Fruit fly (Drosophila melanogaster) whole organism, wandering third instar larva: ENCODE data around the gene Mvl.

Experiments
- Abd-B ChIP-seq: fragments of >200 bp; optimal IDR thresholded peaks from 2 replicates; lab custom pipeline; 2017; ENCODE audit warnings: missing biosample characterization, missing genetic modification characterization
- CG32264 ChIP-seq: fragments of 200-800 bp; sonication (Bioruptor generic); optimal IDR thresholded peaks from 2 replicates; lab custom pipeline; 2016; ENCODE audit warnings: missing biosample characterization, missing genetic modification characterization
- CG9705 ChIP-seq: fragments of 200-800 bp; sonication (Bioruptor generic); optimal IDR thresholded peaks from 2 replicates; lab custom pipeline; 2018; ENCODE audit warnings: missing biosample characterization, mild to moderate bottlenecking, missing genetic modification characterization
- CrebA ChIP-seq: fragments of 200-800 bp; sonication (Bioruptor generic); optimal IDR thresholded peaks from 2 replicates; lab custom pipeline; 2016; ENCODE audit warnings: missing biosample characterization, mild to moderate bottlenecking, missing genetic modification characterization, borderline replicate concordance
- Dfd ChIP-seq: fragments of >200 bp; optimal IDR thresholded peaks from 2 replicates; lab custom pipeline; 2017; ENCODE audit warnings: missing biosample characterization, missing genetic modification characterization
- Dif ChIP-seq: fragments of 200-275, 200-300 bp; sonication (Bioruptor generic); optimal IDR thresholded peaks from 2 replicates; lab custom pipeline; 2018; ENCODE audit warnings: missing biosample characterization, missing genetic modification characterization; ENCODE audit not compliant: partially characterized antibody
- GATAd ChIP-seq: sonication (Bioruptor generic); optimal IDR thresholded peaks from 2 replicates; lab custom pipeline; 2016; ENCODE audit warnings: missing biosample characterization, missing genetic modification characterization
- HLH106 ChIP-seq: fragments of 200-800 bp; optimal IDR thresholded peaks from 3 replicates; lab custom pipeline; 2019; ENCODE audit warnings: missing biosample characterization, mild to moderate bottlenecking, missing genetic modification characterization, moderate library complexity
- Hnf4 ChIP-seq: fragments of 200-800 bp; sonication (Bioruptor generic); optimal IDR thresholded peaks from 2 replicates; lab custom pipeline; 2016; ENCODE audit warnings: missing biosample characterization, mild to moderate bottlenecking, missing genetic modification characterization
- Hr78 ChIP-seq: fragments of >200 bp; optimal IDR thresholded peaks from 2 replicates; lab custom pipeline; 2017; ENCODE audit warnings: missing biosample characterization, missing genetic modification characterization
- Hr83 ChIP-seq: fragments of 200-300 bp; sonication (Bioruptor generic); optimal IDR thresholded peaks from 2 replicates; lab custom pipeline; 2016; ENCODE audit warnings: missing biosample characterization, mild to moderate bottlenecking, missing genetic modification characterization, moderate library complexity; ENCODE audit not compliant: poor library complexity, severe bottlenecking
- Jra ChIP-seq: sonication (Bioruptor generic); optimal IDR thresholded peaks from 2 replicates; lab custom pipeline; 2016; ENCODE audit warnings: missing biosample characterization, missing genetic modification characterization
- Mio ChIP-seq: sonication (Bioruptor generic); optimal IDR thresholded peaks from 2 replicates; lab custom pipeline; 2016; ENCODE audit warnings: missing biosample characterization, missing genetic modification characterization
- Myc ChIP-seq: fragments of >200 bp; optimal IDR thresholded peaks from 2 replicates; lab custom pipeline; 2017
- OdsH ChIP-seq: fragments of 200-800 bp; sonication (Bioruptor generic); optimal IDR thresholded peaks from 2 replicates; lab custom pipeline; 2016; ENCODE audit warnings: missing biosample characterization, mild to moderate bottlenecking, missing genetic modification characterization
- Rel ChIP-seq, 2 experiments: fragments of 200-800 bp; sonication (Bioruptor generic) in 1 of 2; optimal IDR thresholded peaks; 2 replicates in 1 of 2; 3 replicates in 1 of 2; lab custom pipeline; 2016 to 2019; ENCODE audit warnings: mild to moderate bottlenecking in 2 of 2, missing biosample characterization in 2 of 2, missing genetic modification characterization in 2 of 2, moderate library complexity in 1 of 2
- Sp1 ChIP-seq: fragments of 200-800 bp; sonication (Bioruptor generic); optimal IDR thresholded peaks from 3 replicates; lab custom pipeline; 2019; ENCODE audit warnings: missing biosample characterization, mild to moderate bottlenecking, missing genetic modification characterization, moderate library complexity
- Vsx2 ChIP-seq: fragments of 200-300, 225-300 bp; sonication (Bioruptor generic); optimal IDR thresholded peaks from 2 replicates; lab custom pipeline; 2018; ENCODE audit warnings: missing biosample characterization, missing genetic modification characterization; ENCODE audit not compliant: partially characterized antibody
- br ChIP-seq: fragments of 200-800 bp; sonication (Bioruptor generic); optimal IDR thresholded peaks from 2 replicates; lab custom pipeline; 2016; ENCODE audit warnings: missing biosample characterization, missing genetic modification characterization
- brk ChIP-seq: fragments of 200-800 bp; sonication (Bioruptor generic); optimal IDR thresholded peaks from 2 replicates; lab custom pipeline; 2016; ENCODE audit warnings: missing biosample characterization, mild to moderate bottlenecking, missing genetic modification characterization
- dl ChIP-seq, 2 experiments: fragments of 175-275, 200-275 bp in 1 of 2; fragments of 200-275 bp in 1 of 2; sonication (Bioruptor generic); optimal IDR thresholded peaks; lab custom pipeline; 2018; ENCODE audit warnings: mild to moderate bottlenecking in 2 of 2, missing biosample characterization in 2 of 2, missing genetic modification characterization in 2 of 2, moderate library complexity in 2 of 2; ENCODE audit not compliant: partially characterized antibody in 2 of 2, insufficient read depth in 1 of 2
- dmrt93B ChIP-seq: fragments of 200-800 bp; sonication (Bioruptor generic); optimal IDR thresholded peaks from 2 replicates; lab custom pipeline; 2018; ENCODE audit warnings: missing biosample characterization, mild to moderate bottlenecking, missing genetic modification characterization
- dsf ChIP-seq: sonication (Bioruptor generic); optimal IDR thresholded peaks from 2 replicates; lab custom pipeline; 2016; ENCODE audit warnings: missing biosample characterization, missing genetic modification characterization, borderline replicate concordance
- ey ChIP-seq: fragments of 200-800 bp; sonication (Bioruptor generic); optimal IDR thresholded peaks from 2 replicates; lab custom pipeline; 2016; ENCODE audit warnings: missing biosample characterization, missing genetic modification characterization
- foxo ChIP-seq, 2 experiments: fragments of 200-800 bp; sonication (Bioruptor generic); optimal IDR thresholded peaks; 2 replicates in 1 of 2; 3 replicates in 1 of 2; lab custom pipeline; 2016 to 2017; ENCODE audit warnings: missing biosample characterization in 2 of 2, missing genetic modification characterization in 2 of 2
- fru ChIP-seq: fragments of 200-800 bp; sonication (Bioruptor generic); optimal IDR thresholded peaks from 3 replicates; lab custom pipeline; 2016; ENCODE audit warnings: missing biosample characterization, mild to moderate bottlenecking, missing genetic modification characterization
- h ChIP-seq: fragments of 200-800 bp; sonication (Bioruptor generic); optimal IDR thresholded peaks from 3 replicates; lab custom pipeline; 2016; ENCODE audit warnings: missing biosample characterization, mild to moderate bottlenecking, missing genetic modification characterization
- jim ChIP-seq: fragments of 175-275, 200-325 bp; sonication (Bioruptor generic); optimal IDR thresholded peaks from 2 replicates; lab custom pipeline; 2016; ENCODE audit warnings: missing biosample characterization, mild to moderate bottlenecking, missing genetic modification characterization
- lola ChIP-seq: fragments of >200 bp; optimal IDR thresholded peaks from 2 replicates; lab custom pipeline; 2017; ENCODE audit warnings: missing biosample characterization, missing genetic modification characterization
- pan ChIP-seq: fragments of >200 bp; optimal IDR thresholded peaks from 2 replicates; lab custom pipeline; 2017
- psq ChIP-seq: fragments of 200-800 bp; sonication (Bioruptor generic); optimal IDR thresholded peaks from 3 replicates; lab custom pipeline; 2017; ENCODE audit warnings: missing biosample characterization, mild to moderate bottlenecking, missing genetic modification characterization, moderate library complexity
- rgr ChIP-seq: fragments of 200-800 bp; sonication (Bioruptor generic); optimal IDR thresholded peaks from 3 replicates; lab custom pipeline; 2016; ENCODE audit warnings: missing biosample characterization, mild to moderate bottlenecking, missing genetic modification characterization
- sage ChIP-seq: fragments of 200-800 bp; sonication (Bioruptor generic); optimal IDR thresholded peaks from 2 replicates; lab custom pipeline; 2016; ENCODE audit warnings: missing biosample characterization, mild to moderate bottlenecking, missing genetic modification characterization
- sv ChIP-seq: fragments of 200-800 bp; sonication (Bioruptor generic); optimal IDR thresholded peaks from 3 replicates; lab custom pipeline; 2016; ENCODE audit warnings: missing biosample characterization, missing genetic modification characterization
- tai ChIP-seq: sonication (Bioruptor generic); optimal IDR thresholded peaks from 2 replicates; lab custom pipeline; 2016; ENCODE audit warnings: missing biosample characterization, missing genetic modification characterization
- usp ChIP-seq: fragments of >200 bp; optimal IDR thresholded peaks from 2 replicates; lab custom pipeline; 2017; ENCODE audit warnings: missing biosample characterization, missing genetic modification characterization
- woc ChIP-seq: sonication (Bioruptor generic); optimal IDR thresholded peaks from 2 replicates; lab custom pipeline; 2016; ENCODE audit warnings: missing biosample characterization, mild to moderate bottlenecking, missing genetic modification characterization

Gene Mvl

DNA sequence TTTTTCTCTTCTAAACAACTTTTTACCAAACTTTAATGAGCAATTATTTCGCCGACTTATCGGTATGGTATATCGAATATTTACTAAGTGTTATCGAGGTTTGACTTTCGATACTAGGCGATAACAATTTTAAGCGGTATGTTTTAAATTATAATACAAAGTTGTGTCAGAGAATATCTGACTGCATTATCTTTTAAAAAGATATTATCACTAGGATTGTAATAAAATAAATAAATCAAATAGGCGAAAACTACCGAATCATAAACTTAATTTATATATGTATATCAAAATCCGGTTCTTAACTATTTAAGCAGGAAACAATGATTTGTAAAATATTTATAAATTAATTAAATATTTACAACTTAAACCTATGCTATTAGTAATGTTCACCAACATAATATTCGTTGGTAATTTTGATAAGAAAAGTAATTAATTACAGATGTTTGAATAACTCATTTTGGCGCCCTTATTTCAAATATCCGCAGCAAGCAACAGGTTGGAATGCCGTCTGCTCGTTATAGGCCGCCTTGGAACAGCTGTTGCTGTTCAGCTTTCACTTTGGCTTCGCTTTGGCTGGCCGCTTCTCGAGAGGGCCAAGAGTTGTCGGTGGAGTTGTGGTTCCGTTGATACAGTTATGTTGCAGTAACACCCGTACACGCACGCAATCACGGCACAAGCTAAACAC lies 47.4 kb upstream of the Mvl start, which contains the start of the genes Sec15 and rtet (continued):
- TF ChIP-seq h (GFP tag; lab: Kevin White, UChicago) (no peak), Dif (peak; percentile 100), brk (GFP tag; lab: Kevin White, UChicago) (no peak), Hnf4 (GFP tag; lab: Kevin White, UChicago) (no peak), CrebA (GFP tag; lab: Kevin White, UChicago) (no peak), foxo (GFP tag; optimal IDR thresholded peaks at IDR 0.05; lab: Kevin White, UChicago) (peak in 1 of 2 experiments; percentile 40), jim (GFP tag; lab: Kevin White, UChicago) (no peak)
- TF ChIP-seq, all 38 proteins: peak for 13

DNA sequence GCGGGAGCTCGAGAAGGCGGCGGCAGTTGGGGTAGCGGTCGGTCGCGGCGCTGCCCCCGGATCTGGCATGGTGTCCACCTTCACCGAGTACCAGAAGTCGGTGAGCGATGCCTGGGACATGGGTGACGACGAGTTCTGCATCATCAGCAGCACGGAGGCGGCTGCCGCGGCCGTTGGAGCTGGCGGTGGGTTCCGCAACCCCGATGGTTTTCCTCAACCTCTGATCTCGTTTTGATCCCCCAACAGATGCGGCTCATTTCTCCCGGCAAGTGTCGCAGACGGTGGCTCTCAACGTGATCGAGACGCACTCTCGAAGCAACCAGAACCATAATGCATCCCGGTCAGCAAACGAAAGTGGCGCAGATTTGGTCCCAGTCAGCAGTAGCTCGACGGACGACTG lies 41.9 kb upstream of the Mvl start:
- TF ChIP-seq fru (GFP tag; lab: Kevin White, UChicago) (no peak), Dif (no peak), sv (GFP tag; lab: Kevin White, UChicago) (no peak), dsf (GFP tag; lab: Kevin White, UChicago) (no peak), rgr (GFP tag; lab: Kevin White, UChicago) (no peak), Hr78 (no peak), Myc (lab: Kevin White, UChicago) (no peak), tai (GFP tag; lab: Kevin White, UChicago) (no peak), GATAd (GFP tag; lab: Kevin White, UChicago) (no peak)

DNA sequence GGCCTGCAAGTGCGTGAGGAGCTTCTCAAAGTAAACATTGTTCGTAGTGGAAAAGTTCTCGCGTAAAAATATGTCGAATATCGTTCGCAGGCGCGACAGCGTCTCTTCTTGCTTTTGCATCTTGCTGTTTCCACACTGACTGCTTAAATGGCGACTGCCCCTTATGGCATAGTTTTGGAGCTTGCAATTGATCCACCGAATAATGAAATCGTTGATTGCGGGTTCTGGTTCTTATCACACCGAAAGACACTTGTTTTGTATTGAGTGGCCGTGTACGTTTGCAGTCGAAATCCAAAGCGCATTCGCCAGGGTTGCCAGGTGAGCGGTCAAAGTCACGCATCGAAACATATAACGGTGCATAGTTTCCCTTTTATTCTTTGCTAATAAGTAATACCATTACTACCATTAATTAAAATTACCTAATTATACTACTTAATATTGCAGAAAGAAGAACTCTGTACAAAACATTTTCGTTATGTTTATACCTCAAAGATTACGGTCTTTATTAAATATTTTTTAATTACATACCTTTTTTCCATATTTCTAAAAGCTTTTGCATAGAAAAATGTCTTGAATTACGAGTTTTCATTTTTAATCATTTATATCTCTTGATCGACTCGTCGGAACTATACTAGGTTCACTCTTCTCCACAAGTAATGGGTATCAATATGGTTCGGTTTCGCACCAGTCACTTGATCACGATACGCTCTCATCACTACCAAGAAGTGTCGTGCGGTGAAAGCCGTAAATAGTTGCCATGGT lies 41.0 kb upstream of the Mvl start, which contains the start of the genes CG7044 and Tbc1d22:
CG7044 (minus strand) TSS at position 266 of the 762 bp plus-strand sequence.
Tbc1d22 (plus strand) TSS at position 747 of the 762 bp plus-strand sequence.
- TF ChIP-seq sage (GFP tag; lab: Kevin White, UChicago) (no peak), Sp1 (GFP tag; lab: Kevin White, UChicago) (peak; percentile 54), Myc (lab: Kevin White, UChicago) (no peak), Mio (GFP tag; lab: Kevin White, UChicago) (no peak), dsf (GFP tag; lab: Kevin White, UChicago) (peak; percentile 11), HLH106 (tag; lab: Kevin White, UChicago) (peak; percentile 65), psq (peak; percentile 46), lola (GFP tag; lab: Kevin White, UChicago) (no peak), OdsH (GFP tag; lab: Kevin White, UChicago) (peak; percentile 47), h (GFP tag; lab: Kevin White, UChicago) (no peak), ey (GFP tag; lab: Kevin White, UChicago) (peak; percentile 52), Vsx2 (GFP tag; lab: Kevin White, UChicago) (no peak), woc (peak; percentile 82), CG9705 (GFP tag; lab: Kevin White, UChicago) (peak; percentile 33), CG32264 (GFP tag; lab: Kevin White, UChicago) (no peak), pan (no peak), br (GFP tag; lab: Kevin White, UChicago) (no peak), foxo (GFP tag; optimal IDR thresholded peaks at IDR 0.05; lab: Kevin White, UChicago) (peak in 1 of 2 experiments; percentile 62), dl (GFP tag; optimal IDR thresholded peaks at IDR 0.05; lab: Kevin White, UChicago; ENCODE audit: insufficient read depth in 1 of 2, partially characterized antibody in 2 of 2) (no peak), rgr (GFP tag; lab: Kevin White, UChicago) (peak; percentile 54), sv (GFP tag; lab: Kevin White, UChicago) (peak; percentile 21)

DNA sequence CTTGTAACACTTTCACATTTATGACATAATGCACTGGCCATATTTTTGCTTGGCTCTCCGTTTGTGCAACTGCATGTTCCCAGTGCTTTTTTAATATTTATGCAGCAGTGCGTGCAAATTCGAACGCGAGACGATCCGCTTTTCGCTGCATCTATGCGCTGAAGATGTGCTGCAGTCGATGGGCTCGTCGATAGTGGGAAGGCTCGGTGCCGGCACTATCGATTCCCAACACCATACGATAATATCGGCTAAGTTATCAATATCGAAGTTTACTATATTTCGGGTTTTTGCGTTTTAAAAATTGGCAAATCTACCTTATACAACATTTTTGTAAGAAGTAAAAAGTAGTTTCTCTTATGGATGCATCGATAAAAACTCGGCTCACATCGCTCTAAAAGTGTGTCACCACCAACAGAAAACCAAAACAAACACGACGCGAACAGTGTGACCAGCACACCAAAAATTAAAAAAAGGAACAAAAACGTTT lies 37.1 kb upstream of the Mvl start, which contains the start of gene RhoGAP93B:
RhoGAP93B (minus strand) TSS at position 197 of the 487 bp plus-strand sequence.
- peak; percentile 83 for TF ChIP-seq br (GFP tag; lab: Kevin White, UChicago)
- TF ChIP-seq GATAd (GFP tag; lab: Kevin White, UChicago), result no peak
- TF ChIP-seq CG32264 (GFP tag; lab: Kevin White, UChicago), result peak; percentile 65
- no peak for TF ChIP-seq Rel (GFP tag; optimal IDR thresholded peaks at IDR 0.05; lab: Kevin White, UChicago)
- TF ChIP-seq Rel (tag; optimal IDR thresholded peaks at IDR 0.05; lab: Kevin White, UChicago), result peak; percentile 68
- TF ChIP-seq Jra (GFP tag; lab: Kevin White, UChicago), result peak; percentile 97
- peak; percentile 84 for TF ChIP-seq CG9705 (GFP tag; lab: Kevin White, UChicago)
- TF ChIP-seq Abd-B, result no peak
- TF ChIP-seq dmrt93B (GFP tag; lab: Kevin White, UChicago), result no peak
- peak; percentile 82 for TF ChIP-seq psq
- peak; percentile 65 for TF ChIP-seq OdsH (GFP tag; lab: Kevin White, UChicago)
- peak; percentile 75 for TF ChIP-seq ey (GFP tag; lab: Kevin White, UChicago)
- peak; percentile 93 for TF ChIP-seq dsf (GFP tag; lab: Kevin White, UChicago)
- no peak for TF ChIP-seq lola (GFP tag; lab: Kevin White, UChicago)
- peak; percentile 53 for TF ChIP-seq Hr83
- no peak for TF ChIP-seq Hr78
- no peak for TF ChIP-seq usp
- TF ChIP-seq sage (GFP tag; lab: Kevin White, UChicago), result no peak
- no peak for TF ChIP-seq CrebA (GFP tag; lab: Kevin White, UChicago)
- peak; percentile 80 for TF ChIP-seq Sp1 (GFP tag; lab: Kevin White, UChicago)
- TF ChIP-seq pan, result no peak
- no peak for TF ChIP-seq Hnf4 (GFP tag; lab: Kevin White, UChicago)
- no peak for TF ChIP-seq Vsx2 (GFP tag; lab: Kevin White, UChicago)
- peak; percentile 87 for TF ChIP-seq woc
- TF ChIP-seq Dfd (GFP tag; lab: Kevin White, UChicago), result no peak
